Fruit fly (Drosophila melanogaster): ENCODE measurements around the gene CG5177.
A peak's percentile ranks its signal among the peaks of the same experiment; 100 is the strongest.

The CG5177 gene

dm6 chr2L:7397746-7398145 lies 7.3 kb upstream of the CG5177 start:
- no peak for TF ChIP-seq CG9705 (GFP tag; optimal IDR thresholded peaks at IDR 0.05)
- TF ChIP-seq Dfd (GFP tag; optimal IDR thresholded peaks at IDR 0.05), result no peak
- TF ChIP-seq Mio (GFP tag; optimal IDR thresholded peaks at IDR 0.05), result no peak
- TF ChIP-seq dl (GFP tag; optimal IDR thresholded peaks at IDR 0.05; ENCODE audit: insufficient read depth in 1 of 2, partially characterized antibody in 2 of 2), result no peak
- no peak for TF ChIP-seq fru (GFP tag; optimal IDR thresholded peaks at IDR 0.05)
- no peak for TF ChIP-seq OdsH (GFP tag; optimal IDR thresholded peaks at IDR 0.05)
- no peak for TF ChIP-seq brk (GFP tag; optimal IDR thresholded peaks at IDR 0.05)
- TF ChIP-seq usp (GFP tag; optimal IDR thresholded peaks at IDR 0.05), result no peak
- no peak for TF ChIP-seq ey (GFP tag; optimal IDR thresholded peaks at IDR 0.05)
- TF ChIP-seq GATAd (GFP tag; optimal IDR thresholded peaks at IDR 0.05), result no peak
- no peak for TF ChIP-seq Dif (GFP tag; optimal IDR thresholded peaks at IDR 0.05; ENCODE audit: partially characterized antibody)
- TF ChIP-seq jim (GFP tag; optimal IDR thresholded peaks at IDR 0.05), result no peak
- no peak for TF ChIP-seq CrebA (GFP tag; optimal IDR thresholded peaks at IDR 0.05; ENCODE audit: borderline replicate concordance)
- TF ChIP-seq sv (GFP tag; optimal IDR thresholded peaks at IDR 0.05), result no peak
- no peak for TF ChIP-seq Hr83 (GFP tag; optimal IDR thresholded peaks at IDR 0.05; ENCODE audit: poor library complexity, severe bottlenecking)
- no peak for TF ChIP-seq Rel (GFP tag; optimal IDR thresholded peaks at IDR 0.05)
- no peak for TF ChIP-seq Rel (tag; optimal IDR thresholded peaks at IDR 0.05)
- TF ChIP-seq CG32264 (GFP tag; optimal IDR thresholded peaks at IDR 0.05), result no peak
- no peak for TF ChIP-seq Myc (optimal IDR thresholded peaks at IDR 0.05)
- no peak for TF ChIP-seq N (GFP tag; optimal IDR thresholded peaks at IDR 0.05)

DNA sequence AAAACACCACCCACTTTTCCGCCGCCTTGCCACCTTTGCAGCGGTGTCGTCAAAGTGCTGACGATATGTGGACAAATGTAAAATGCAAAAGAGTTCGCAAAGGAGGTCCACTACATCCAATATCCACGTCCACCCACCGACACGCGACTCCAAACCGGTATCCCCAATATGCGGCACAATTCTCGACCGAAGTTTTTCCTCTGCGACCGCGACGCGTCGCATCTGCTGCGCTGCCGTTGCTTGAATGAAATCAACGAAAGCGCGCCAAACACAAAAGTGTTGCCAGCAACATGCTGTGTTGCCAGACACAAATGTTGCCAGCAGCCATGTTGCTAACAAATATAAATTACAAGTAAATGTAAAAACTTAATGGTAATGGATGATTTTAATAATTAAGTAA lies 6.5 kb upstream of the CG5177 start, which contains the start of gene CG5160:
Gene CG5160 (minus strand): TSS at position 223 of the 400 bp plus-strand sequence.
- no peak for TF ChIP-seq jim (GFP tag; optimal IDR thresholded peaks at IDR 0.05)
- no peak for TF ChIP-seq lola (GFP tag; optimal IDR thresholded peaks at IDR 0.05)
- no peak for TF ChIP-seq foxo (GFP tag; optimal IDR thresholded peaks at IDR 0.05)
- no peak for TF ChIP-seq dsf (GFP tag; optimal IDR thresholded peaks at IDR 0.05; ENCODE audit: borderline replicate concordance)
- TF ChIP-seq brk (GFP tag; optimal IDR thresholded peaks at IDR 0.05), result no peak
- TF ChIP-seq Rel (GFP tag; optimal IDR thresholded peaks at IDR 0.05), result no peak
- no peak for TF ChIP-seq Rel (tag; optimal IDR thresholded peaks at IDR 0.05)
- no peak for TF ChIP-seq Dfd (GFP tag; optimal IDR thresholded peaks at IDR 0.05)
- no peak for TF ChIP-seq Abd-B (GFP tag; optimal IDR thresholded peaks at IDR 0.05)

dm6 chr2L:7401025-7401424 lies 4.0 kb upstream of the CG5177 start, which contains the start of gene CG5171:
TSS of gene CG5171 (plus strand) at chr2L:7401335.
- no peak for TF ChIP-seq dl (GFP tag; optimal IDR thresholded peaks at IDR 0.05; ENCODE audit: insufficient read depth in 1 of 2, partially characterized antibody in 2 of 2)
- TF ChIP-seq sv (GFP tag; optimal IDR thresholded peaks at IDR 0.05), result no peak
- no peak for TF ChIP-seq OdsH (GFP tag; optimal IDR thresholded peaks at IDR 0.05)

DNA sequence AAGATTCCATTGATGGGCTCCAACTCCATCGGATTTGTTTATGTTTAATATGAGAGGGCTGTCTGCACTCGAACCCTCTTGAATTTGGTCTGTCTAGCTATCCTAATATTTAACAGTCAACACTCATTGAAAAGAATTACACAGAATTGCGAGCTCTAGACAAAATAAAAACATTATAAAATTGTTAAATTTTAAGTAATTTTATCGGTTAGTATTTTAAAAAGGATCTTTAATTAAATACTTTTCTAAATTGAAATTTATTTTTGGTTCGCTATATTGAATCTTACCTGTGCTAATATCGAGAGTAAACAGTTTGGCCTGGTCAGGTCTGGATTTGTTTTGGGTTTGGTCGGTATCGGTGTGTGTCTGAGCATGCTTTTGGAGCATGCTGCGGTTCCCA lies 3.4 kb upstream of the CG5177 start:
- TF ChIP-seq br (GFP tag; optimal IDR thresholded peaks at IDR 0.05) (no peak), lola (GFP tag; optimal IDR thresholded peaks at IDR 0.05) (no peak), Dif (GFP tag; optimal IDR thresholded peaks at IDR 0.05; ENCODE audit: partially characterized antibody) (no peak), jim (GFP tag; optimal IDR thresholded peaks at IDR 0.05) (no peak), Mio (GFP tag; optimal IDR thresholded peaks at IDR 0.05) (no peak), rgr (GFP tag; optimal IDR thresholded peaks at IDR 0.05) (no peak), CG32264 (GFP tag; optimal IDR thresholded peaks at IDR 0.05) (no peak), fru (GFP tag; optimal IDR thresholded peaks at IDR 0.05) (peak; percentile 23), OdsH (GFP tag; optimal IDR thresholded peaks at IDR 0.05) (peak; percentile 28), psq (GFP tag; optimal IDR thresholded peaks at IDR 0.05) (no peak), Hnf4 (GFP tag; optimal IDR thresholded peaks at IDR 0.05) (peak; percentile 26), HLH106 (tag; optimal IDR thresholded peaks at IDR 0.05) (peak; percentile 26), Dfd (GFP tag; optimal IDR thresholded peaks at IDR 0.05) (no peak), Vsx2 (GFP tag; optimal IDR thresholded peaks at IDR 0.05; ENCODE audit: partially characterized antibody) (no peak), Jra (GFP tag; optimal IDR thresholded peaks at IDR 0.05) (no peak), Sp1 (GFP tag; optimal IDR thresholded peaks at IDR 0.05) (peak; percentile 15), dmrt93B (GFP tag; optimal IDR thresholded peaks at IDR 0.05) (no peak), tai (GFP tag; optimal IDR thresholded peaks at IDR 0.05) (peak; percentile 19), pan (optimal IDR thresholded peaks at IDR 0.05) (no peak), GATAd (GFP tag; optimal IDR thresholded peaks at IDR 0.05) (no peak), dsf (GFP tag; optimal IDR thresholded peaks at IDR 0.05; ENCODE audit: borderline replicate concordance) (no peak), foxo (GFP tag; optimal IDR thresholded peaks at IDR 0.05) (peak in 1 of 2 experiments; percentile 40), brk (GFP tag; optimal IDR thresholded peaks at IDR 0.05) (no peak), Rel (GFP tag; optimal IDR thresholded peaks at IDR 0.05) (no peak), Rel (tag; optimal IDR thresholded peaks at IDR 0.05) (no peak), Hr78 (GFP tag; optimal IDR thresholded peaks at IDR 0.05) (no peak), h (GFP tag; optimal IDR thresholded peaks at IDR 0.05) (peak; percentile 23), Hr83 (GFP tag; optimal IDR thresholded peaks at IDR 0.05; ENCODE audit: poor library complexity, severe bottlenecking) (no peak), Abd-B (GFP tag; optimal IDR thresholded peaks at IDR 0.05) (no peak), Myc (optimal IDR thresholded peaks at IDR 0.05) (no peak), sv (GFP tag; optimal IDR thresholded peaks at IDR 0.05) (peak; percentile 33), woc (GFP tag; optimal IDR thresholded peaks at IDR 0.05) (no peak), ey (GFP tag; optimal IDR thresholded peaks at IDR 0.05) (peak; percentile 15)
